Fruit fly (Drosophila melanogaster) whole organism, embryonic: ENCODE measurements around the gene papi.

Experiments
- Adf1 ChIP-seq: fragments of 200-800 bp; sonication (Bioruptor generic); IDR thresholded peaks from 2 replicates; pipeline ENCODE4 v1.3.6; 2022; ENCODE audit warnings: missing biosample characterization, missing genetic modification characterization
- BEAF-32 ChIP-seq: fragments of 200-800 bp; sonication (Bioruptor generic); optimal IDR thresholded peaks from 3 replicates; lab custom pipeline; 2017; ENCODE audit warnings: missing biosample characterization, missing genetic modification characterization, mild to moderate bottlenecking, moderate library complexity, missing genetic modification reagents
- CG10209 ChIP-seq: fragments of 200-800 bp; sonication (Bioruptor generic); optimal IDR thresholded peaks from 3 replicates; lab custom pipeline; 2017; ENCODE audit warnings: missing biosample characterization, mild to moderate bottlenecking, missing genetic modification characterization, missing genetic modification reagents
- CG10321 ChIP-seq: fragments of 200-800 bp; sonication (Bioruptor generic); IDR thresholded peaks from 2 replicates; pipeline ENCODE4 v1.3.6; 2022; ENCODE audit warnings: missing biosample characterization, missing genetic modification characterization
- CG10654 ChIP-seq: fragments of 200-800 bp; sonication (Bioruptor generic); optimal IDR thresholded peaks from 2 replicates; lab custom pipeline; 2016; ENCODE audit warnings: missing biosample characterization, missing genetic modification characterization
- CG10959 ChIP-seq: fragments of 200-800 bp; sonication (Bioruptor generic); IDR thresholded peaks from 2 replicates; pipeline ENCODE4 v1.3.6; 2022; ENCODE audit warnings: missing biosample characterization, missing genetic modification characterization
- CG12659 ChIP-seq: fragments of 200-800 bp; sonication (Bioruptor generic); optimal IDR thresholded peaks from 3 replicates; lab custom pipeline; 2017; ENCODE audit warnings: mild to moderate bottlenecking, missing biosample characterization, missing genetic modification reagents, missing genetic modification characterization
- CG12744 ChIP-seq: fragments of 200-800 bp; sonication (Bioruptor generic); optimal IDR thresholded peaks from 2 replicates; lab custom pipeline; 2016; ENCODE audit warnings: missing biosample characterization, missing genetic modification characterization
- CG14860 ChIP-seq: fragments of 200-800 bp; sonication (Bioruptor generic); IDR thresholded peaks from 3 replicates; pipeline ENCODE4 v1.3.6; 2022; ENCODE audit warnings: missing biosample characterization, missing genetic modification characterization; ENCODE audit not compliant: partially characterized antibody
- CG15011 ChIP-seq: fragments of 200-800 bp; sonication (Bioruptor generic); optimal IDR thresholded peaks from 3 replicates; lab custom pipeline; 2018; ENCODE audit warnings: missing biosample characterization, mild to moderate bottlenecking, missing genetic modification characterization
- CG15601 ChIP-seq: fragments of 200-800 bp; sonication (Bioruptor generic); optimal IDR thresholded peaks from 3 replicates; lab custom pipeline; 2019; ENCODE audit warnings: missing biosample characterization, mild to moderate bottlenecking, missing genetic modification characterization, moderate library complexity
- CG32532 ChIP-seq: fragments of 200-800 bp; sonication (Bioruptor generic); IDR thresholded peaks from 2 replicates; pipeline ENCODE4 v1.3.6; 2022; ENCODE audit warnings: missing biosample characterization, missing genetic modification characterization
- CG3407 ChIP-seq: fragments of 200-800 bp; sonication (Bioruptor generic); optimal IDR thresholded peaks from 2 replicates; lab custom pipeline; 2018; ENCODE audit warnings: missing biosample characterization, mild to moderate bottlenecking, missing genetic modification characterization
- CG4328 ChIP-seq: fragments of 200-800 bp; sonication (Bioruptor generic); optimal IDR thresholded peaks from 3 replicates; lab custom pipeline; 2017; ENCODE audit warnings: missing biosample characterization, missing genetic modification reagents, missing genetic modification characterization
- CG4820 ChIP-seq: fragments of 200-800 bp; sonication (Bioruptor generic); optimal IDR thresholded peaks from 3 replicates; lab custom pipeline; 2016; ENCODE audit warnings: missing biosample characterization, missing genetic modification characterization
- CG7786 ChIP-seq: fragments of 200-800 bp; sonication (Bioruptor generic); optimal IDR thresholded peaks from 2 replicates; lab custom pipeline; 2016; ENCODE audit warnings: missing biosample characterization, missing genetic modification characterization
- CG8290 ChIP-seq, 3 experiments: fragments of 200-800 bp; sonication (Bioruptor generic); optimal IDR thresholded peaks; 2 replicates each; lab custom pipeline; 2016 to 2019; ENCODE audit warnings: missing biosample characterization in 3 of 3, missing genetic modification characterization in 3 of 3, mild to moderate bottlenecking in 2 of 3, moderate library complexity in 1 of 3
- Fer2 ChIP-seq: fragments of 200-800 bp; sonication (Bioruptor generic); optimal IDR thresholded peaks from 2 replicates; lab custom pipeline; 2018; ENCODE audit warnings: missing biosample characterization, mild to moderate bottlenecking, missing genetic modification characterization, moderate library complexity
- H15 ChIP-seq: fragments of 200-800 bp; sonication (Bioruptor generic); IDR thresholded peaks from 3 replicates; pipeline ENCODE4 v1.3.6; 2022; ENCODE audit warnings: missing biosample characterization, missing genetic modification characterization
- Lpt ChIP-seq: fragments of >200 bp; optimal IDR thresholded peaks from 2 replicates; lab custom pipeline; 2018; ENCODE audit warnings: missing biosample characterization, missing genetic modification characterization
- MTF-1 ChIP-seq: fragments of 200-800 bp; sonication (Bioruptor generic); optimal IDR thresholded peaks from 2 replicates; lab custom pipeline; 2018; ENCODE audit warnings: missing biosample characterization, mild to moderate bottlenecking, missing genetic modification characterization, borderline replicate concordance
- Mes4 ChIP-seq: fragments of 200-800 bp; sonication (Bioruptor generic); optimal IDR thresholded peaks from 2 replicates; lab custom pipeline; 2016; ENCODE audit warnings: missing biosample characterization, missing genetic modification characterization
- NFAT ChIP-seq: fragments of 200-800 bp; sonication (Bioruptor generic); IDR thresholded peaks from 2 replicates; pipeline ENCODE4 v1.3.6; 2022; ENCODE audit warnings: missing biosample characterization, missing genetic modification characterization
- Neu2 ChIP-seq: fragments of 200-800 bp; sonication (Bioruptor generic); optimal IDR thresholded peaks from 3 replicates; lab custom pipeline; 2016; ENCODE audit warnings: missing biosample characterization, missing genetic modification characterization, borderline replicate concordance
- Nf-YB ChIP-seq: fragments of 200-800 bp; sonication (Bioruptor generic); optimal IDR thresholded peaks from 3 replicates; lab custom pipeline; 2019; ENCODE audit warnings: missing biosample characterization, mild to moderate bottlenecking, missing genetic modification characterization, moderate library complexity
- Oli ChIP-seq: fragments of 200-800 bp; sonication (Bioruptor generic); optimal IDR thresholded peaks from 2 replicates; lab custom pipeline; 2018; ENCODE audit warnings: missing biosample characterization, mild to moderate bottlenecking, missing genetic modification characterization, moderate library complexity
- Spps ChIP-seq: fragments of 200-800 bp; sonication (Bioruptor generic); optimal IDR thresholded peaks from 2 replicates; lab custom pipeline; 2018; ENCODE audit warnings: missing biosample characterization, mild to moderate bottlenecking, missing genetic modification characterization
- TFAM ChIP-seq: fragments of 200-800 bp; sonication (Bioruptor generic); optimal IDR thresholded peaks from 2 replicates; lab custom pipeline; 2017; ENCODE audit warnings: missing biosample characterization, missing genetic modification characterization, inconsistent platforms
- cato ChIP-seq: fragments of 200-800 bp; sonication (Bioruptor generic); optimal IDR thresholded peaks from 2 replicates; lab custom pipeline; 2016; ENCODE audit warnings: missing biosample characterization, missing genetic modification characterization, borderline replicate concordance
- chinmo ChIP-seq: fragments of 200-800 bp; sonication (Bioruptor generic); IDR thresholded peaks from 4 replicates; pipeline ENCODE4 v1.3.6; 2022; ENCODE audit warnings: missing biosample characterization, missing genetic modification characterization; ENCODE audit not compliant: partially characterized antibody
- chm ChIP-seq: fragments of 200-800 bp; sonication (Bioruptor generic); IDR thresholded peaks from 2 replicates; pipeline ENCODE4 v1.3.6; 2022; ENCODE audit warnings: missing biosample characterization, missing genetic modification characterization
- en ChIP-seq: fragments of 200-800 bp; sonication (Bioruptor generic); optimal IDR thresholded peaks from 2 replicates; lab custom pipeline; 2016; ENCODE audit warnings: missing biosample characterization, missing genetic modification characterization
- ewg ChIP-seq: fragments of 200-800 bp; sonication (Bioruptor generic); optimal IDR thresholded peaks from 3 replicates; lab custom pipeline; 2017; ENCODE audit warnings: mild to moderate bottlenecking, missing biosample characterization, missing genetic modification reagents, missing genetic modification characterization
- ftz-f1 ChIP-seq: fragments of 200-800 bp; sonication (Bioruptor generic); optimal IDR thresholded peaks from 2 replicates; lab custom pipeline; 2016; ENCODE audit warnings: missing biosample characterization, missing genetic modification characterization
- gce ChIP-seq: fragments of 200-800 bp; sonication (Bioruptor generic); IDR thresholded peaks from 3 replicates; pipeline ENCODE4 v1.3.6; 2022; ENCODE audit warnings: missing biosample characterization, missing genetic modification characterization
- hkb ChIP-seq, 2 experiments: fragments of 200-800 bp in 1 of 2; fragments of >200 bp in 1 of 2; sonication (Bioruptor generic) in 1 of 2; IDR thresholded peaks in 1 of 2; optimal IDR thresholded peaks in 1 of 2; 2 replicates each; pipeline versions ENCODE4 v1.3.6 to Lab custom; 2017 to 2022; ENCODE audit warnings: missing biosample characterization in 1 of 2, missing genetic modification characterization in 1 of 2
- jing ChIP-seq: fragments of 200-800 bp; sonication (Bioruptor generic); optimal IDR thresholded peaks from 2 replicates; lab custom pipeline; 2018; ENCODE audit warnings: missing biosample characterization, mild to moderate bottlenecking, missing genetic modification characterization
- kah ChIP-seq: fragments of 200-800 bp; sonication (Bioruptor generic); optimal IDR thresholded peaks from 2 replicates; lab custom pipeline; 2018; ENCODE audit warnings: missing biosample characterization, mild to moderate bottlenecking, missing genetic modification characterization
- lmd ChIP-seq: fragments of 200-800 bp; sonication (Bioruptor generic); IDR thresholded peaks from 2 replicates; pipeline ENCODE4 v1.3.6; 2022; ENCODE audit warnings: missing biosample characterization, missing genetic modification characterization
- peb ChIP-seq: fragments of 200-800 bp; sonication (Bioruptor generic); IDR thresholded peaks from 2 replicates; pipeline ENCODE4 v1.3.6; 2022; ENCODE audit warnings: missing biosample characterization, missing genetic modification characterization
- sens-2 ChIP-seq: fragments of 200-800 bp; sonication (Bioruptor generic); IDR thresholded peaks from 2 replicates; pipeline ENCODE4 v1.3.6; 2022; ENCODE audit warnings: missing biosample characterization, missing genetic modification characterization
- so ChIP-seq: fragments of 200-800 bp; sonication (Bioruptor generic); IDR thresholded peaks from 3 replicates; pipeline ENCODE4 v1.3.6; 2022; ENCODE audit warnings: missing biosample characterization, missing genetic modification characterization
- sug ChIP-seq: fragments of 200-800 bp; optimal IDR thresholded peaks from 2 replicates; lab custom pipeline; 2019; ENCODE audit warnings: missing biosample characterization, mild to moderate bottlenecking, missing genetic modification characterization, moderate library complexity
- tgo ChIP-seq: fragments of 200-800 bp; sonication (Bioruptor generic); IDR thresholded peaks from 3 replicates; pipeline ENCODE4 v1.3.6; 2022; ENCODE audit warnings: missing biosample characterization, missing genetic modification characterization
- trem ChIP-seq: fragments of 200-800 bp; optimal IDR thresholded peaks from 3 replicates; lab custom pipeline; 2019; ENCODE audit warnings: missing biosample characterization, mild to moderate bottlenecking, missing genetic modification characterization, moderate library complexity
- ttk ChIP-seq: fragments of 200-800 bp; sonication (Bioruptor generic); IDR thresholded peaks from 2 replicates; pipeline ENCODE4 v2.1.2; 2022; ENCODE audit warnings: missing biosample characterization, missing genetic modification characterization
- twi ChIP-seq: fragments of 200-800 bp; optimal IDR thresholded peaks from 2 replicates; lab custom pipeline; 2019; ENCODE audit warnings: missing biosample characterization, mild to moderate bottlenecking, missing genetic modification characterization, moderate library complexity
- zfh1 ChIP-seq: fragments of 200-800 bp; sonication (Bioruptor generic); IDR thresholded peaks from 3 replicates; pipeline ENCODE4 v1.3.6; 2022; ENCODE audit warnings: missing biosample characterization, missing genetic modification characterization

Gene papi

dm6 chr2L:2242139-2242538 lies 21.6 kb downstream of the papi start, which contains the start of gene CG4267 (continued):
- TF ChIP-seq CG8290 (GFP tag; optimal IDR thresholded peaks at IDR 0.05; lab: Kevin White, UChicago) (no peak), CG8290 (tag; optimal IDR thresholded peaks at IDR 0.05; lab: Kevin White, UChicago) (no peak), CG10209 (GFP tag; lab: Kevin White, UChicago) (no peak), jing (GFP tag; lab: Kevin White, UChicago) (no peak), hkb (optimal IDR thresholded peaks at IDR 0.05; lab: Kevin White, UChicago) (no peak), hkb (GFP tag; IDR thresholded peaks at IDR 0.05; lab: Robert Waterston, UW) (0 out of 2 replicates have a peak, but pooled peaks have one; percentile 31), zfh1 (0 out of 3 replicates have a peak, but pooled peaks have one; percentile 43), CG10654 (GFP tag; lab: Kevin White, UChicago) (no peak), en (GFP tag; lab: Kevin White, UChicago) (no peak), trem (tag; lab: Kevin White, UChicago) (no peak), tgo (GFP tag; lab: Robert Waterston, UW) (no peak), MTF-1 (GFP tag; lab: Kevin White, UChicago) (no peak), gce (0 out of 3 replicates have a peak, but pooled peaks have one; percentile 9), CG14860 (GFP tag; lab: Robert Waterston, UW) (no peak), Adf1 (no peak), TFAM (no peak), twi (no peak), ftz-f1 (GFP tag; lab: Kevin White, UChicago) (peak; percentile 45), CG12659 (GFP tag; lab: Kevin White, UChicago) (no peak), ttk (GFP tag; lab: Robert Waterston, UW) (no peak), Nf-YB (GFP tag; lab: Kevin White, UChicago) (no peak), NFAT (GFP tag; lab: Robert Waterston, UW) (no peak), ewg (GFP tag; lab: Kevin White, UChicago) (no peak), Spps (tag; lab: Kevin White, UChicago) (no peak), Neu2 (GFP tag; lab: Kevin White, UChicago) (no peak), cato (GFP tag; lab: Kevin White, UChicago) (no peak), CG4820 (GFP tag; lab: Kevin White, UChicago) (no peak), sens-2 (GFP tag; lab: Robert Waterston, UW) (no peak), Lpt (no peak), kah (GFP tag; lab: Kevin White, UChicago) (no peak), lmd (GFP tag; lab: Robert Waterston, UW) (0 out of 2 replicates have a peak, but pooled peaks have one; percentile 10), CG3407 (GFP tag; lab: Kevin White, UChicago) (no peak), CG4328 (GFP tag; lab: Kevin White, UChicago) (no peak), Mes4 (GFP tag; lab: Kevin White, UChicago) (no peak), CG15011 (GFP tag; lab: Kevin White, UChicago) (no peak), CG32532 (GFP tag; lab: Robert Waterston, UW) (peak; percentile 64; the same call in 1 of the 2 replicates), sug (tag; lab: Kevin White, UChicago) (no peak), Oli (tag; lab: Kevin White, UChicago) (no peak), H15 (GFP tag; lab: Robert Waterston, UW) (no peak), Fer2 (tag; lab: Kevin White, UChicago) (no peak), peb (GFP tag; lab: Robert Waterston, UW) (no peak), BEAF-32 (no peak), chinmo (GFP tag; lab: Robert Waterston, UW) (peak; percentile 90; the same call in 3 of the 4 replicates), CG15601 (tag; lab: Kevin White, UChicago) (no peak), CG12744 (GFP tag; lab: Kevin White, UChicago) (no peak), CG7786 (no peak), chm (peak; percentile 60), CG10959 (no peak), so (GFP tag; lab: Robert Waterston, UW) (peak; percentile 19; the same call in 1 of the 3 replicates), CG10321 (GFP tag; lab: Robert Waterston, UW) (no peak)
